Worm (Caenorhabditis elegans) whole organism, L1 larva: ENCODE results near the gene clec-250.

Experiments used
- Y116A8C.19 ChIP-seq: sonication (generic microtip); optimal IDR thresholded peaks from 2 replicates; lab custom pipeline; 2016; ENCODE audit warnings: missing compliant biosample characterization, missing genetic modification characterization, borderline replicate concordance
- aly-2 ChIP-seq: fragments of 150-350 bp; optimal IDR thresholded peaks from 2 replicates; lab custom pipeline; 2014; ENCODE audit warnings: missing biosample characterization, missing genetic modification characterization
- ama-1 ChIP-seq: fragments of 150-350 bp; optimal IDR thresholded peaks from 2 replicates; lab custom pipeline; 2014
- ceh-82 ChIP-seq, 3 experiments: fragments of 150-350 bp in 1 of 3; sonication (generic microtip) in 2 of 3; optimal IDR thresholded peaks; 2 replicates each; lab custom pipeline; 2014 to 2017; ENCODE audit warnings: missing biosample characterization in 3 of 3, missing genetic modification characterization in 3 of 3
- ces-1 ChIP-seq: fragments of 150-350 bp; optimal IDR thresholded peaks from 2 replicates; lab custom pipeline; 2014; ENCODE audit warnings: missing biosample characterization, missing genetic modification reagents, missing genetic modification characterization
- dpl-1 ChIP-seq, 3 experiments: fragments of 150-350 bp in 2 of 3; sonication (generic microtip) in 1 of 3; optimal IDR thresholded peaks; 2 replicates each; lab custom pipeline; 2014 to 2017; ENCODE audit warnings: missing biosample characterization in 3 of 3, missing genetic modification characterization in 3 of 3, missing genetic modification reagents in 3 of 3
- efl-3 ChIP-seq: fragments of 200-800 bp; sonication (Bioruptor generic); optimal IDR thresholded peaks from 2 replicates; lab custom pipeline; 2018; ENCODE audit warnings: mild to moderate bottlenecking, missing genetic modification characterization, missing compliant biosample characterization
- egl-27 ChIP-seq, 2 experiments: fragments of 150-350 bp in 1 of 2; sonication (generic microtip); optimal IDR thresholded peaks; 3 replicates each; lab custom pipeline; 2017 to 2018; ENCODE audit warnings: missing biosample characterization in 2 of 2, missing genetic modification characterization in 2 of 2, missing genetic modification reagents in 2 of 2
- fkh-10 ChIP-seq: sonication (generic microtip); optimal IDR thresholded peaks from 2 replicates; lab custom pipeline; 2017; ENCODE audit warnings: missing biosample characterization, missing genetic modification reagents, missing genetic modification characterization
- fkh-8 ChIP-seq: sonication (generic microtip); optimal IDR thresholded peaks from 2 replicates; lab custom pipeline; 2016; ENCODE audit warnings: mild to moderate bottlenecking, missing genetic modification characterization, missing compliant biosample characterization
- fos-1 ChIP-seq: fragments of 150-350 bp; optimal IDR thresholded peaks from 2 replicates; lab custom pipeline; 2014; ENCODE audit warnings: missing biosample characterization, missing genetic modification characterization
- hlh-4 ChIP-seq: sonication (generic microtip); optimal IDR thresholded peaks from 2 replicates; lab custom pipeline; 2016; ENCODE audit warnings: mild to moderate bottlenecking, missing genetic modification characterization, missing compliant biosample characterization
- hpl-2 ChIP-seq: fragments of 150-350 bp; optimal IDR thresholded peaks from 2 replicates; lab custom pipeline; 2014; ENCODE audit warnings: missing biosample characterization, missing genetic modification reagents, missing genetic modification characterization
- irx-1 ChIP-seq: sonication (generic microtip); optimal IDR thresholded peaks from 2 replicates; lab custom pipeline; 2016; ENCODE audit warnings: missing genetic modification characterization, missing compliant biosample characterization
- jun-1 ChIP-seq: fragments of 150-350 bp; optimal IDR thresholded peaks from 2 replicates; lab custom pipeline; 2014; ENCODE audit warnings: missing biosample characterization, missing genetic modification reagents, missing genetic modification characterization
- lin-13 ChIP-seq: fragments of 150-350 bp; optimal IDR thresholded peaks from 2 replicates; lab custom pipeline; 2014; ENCODE audit warnings: missing biosample characterization, missing genetic modification reagents, missing genetic modification characterization
- lin-15B ChIP-seq: fragments of 150-350 bp; sonication (generic microtip); optimal IDR thresholded peaks from 3 replicates; lab custom pipeline; 2014; ENCODE audit warnings: missing biosample characterization, missing genetic modification characterization
- lin-39 ChIP-seq: fragments of 150-350 bp; optimal IDR thresholded peaks from 2 replicates; lab custom pipeline; 2014; ENCODE audit warnings: missing biosample characterization, missing genetic modification reagents, missing genetic modification characterization
- mep-1 ChIP-seq: fragments of 150-350 bp; optimal IDR thresholded peaks from 2 replicates; lab custom pipeline; 2014; ENCODE audit warnings: missing biosample characterization, missing genetic modification characterization
- nhr-28 ChIP-seq: fragments of 150-350 bp; optimal IDR thresholded peaks from 2 replicates; lab custom pipeline; 2014; ENCODE audit warnings: missing biosample characterization, missing genetic modification characterization
- nhr-47 ChIP-seq: sonication (generic microtip); optimal IDR thresholded peaks from 2 replicates; lab custom pipeline; 2016; ENCODE audit warnings: mild to moderate bottlenecking, missing genetic modification characterization, moderate library complexity, missing compliant biosample characterization
- nhr-76 ChIP-seq: sonication (generic microtip); optimal IDR thresholded peaks from 2 replicates; lab custom pipeline; 2017; ENCODE audit warnings: missing biosample characterization, missing genetic modification characterization
- nhr-77 ChIP-seq: fragments of 150-350 bp; optimal IDR thresholded peaks from 2 replicates; lab custom pipeline; 2014; ENCODE audit warnings: missing biosample characterization, missing genetic modification characterization
- nhr-85 ChIP-seq: sonication (generic microtip); peaks from one replicate; lab custom pipeline; 2016; ENCODE audit warnings: missing genetic modification characterization, inconsistent platforms, missing compliant biosample characterization
- nhr-90 ChIP-seq: sonication (generic microtip); optimal IDR thresholded peaks from 2 replicates; lab custom pipeline; 2016; ENCODE audit warnings: mild to moderate bottlenecking, missing genetic modification characterization, missing compliant biosample characterization; ENCODE audit not compliant: poor library complexity
- rnt-1 ChIP-seq: sonication (generic microtip); optimal IDR thresholded peaks from 2 replicates; lab custom pipeline; 2016; ENCODE audit warnings: mild to moderate bottlenecking, missing genetic modification characterization, moderate library complexity, missing compliant biosample characterization
- skn-1 ChIP-seq: fragments of 150-350 bp; optimal IDR thresholded peaks from 2 replicates; lab custom pipeline; 2014; ENCODE audit warnings: missing biosample characterization, missing genetic modification characterization
- sox-4 ChIP-seq: sonication (generic microtip); optimal IDR thresholded peaks from 2 replicates; lab custom pipeline; 2016; ENCODE audit warnings: missing genetic modification characterization, missing compliant biosample characterization
- sup-37 ChIP-seq: fragments of 200-800 bp; sonication (Bioruptor generic); optimal IDR thresholded peaks from 2 replicates; lab custom pipeline; 2018; ENCODE audit warnings: mild to moderate bottlenecking, missing genetic modification characterization, missing compliant biosample characterization
- tbx-2 ChIP-seq: sonication (generic microtip); optimal IDR thresholded peaks from 2 replicates; lab custom pipeline; 2016; ENCODE audit warnings: missing genetic modification characterization, missing compliant biosample characterization
- unc-130 ChIP-seq: fragments of 150-350 bp; optimal IDR thresholded peaks from 2 replicates; lab custom pipeline; 2017; ENCODE audit warnings: missing biosample characterization, missing genetic modification characterization, inconsistent platforms
- unc-30 ChIP-seq: sonication (generic microtip); optimal IDR thresholded peaks from 2 replicates; lab custom pipeline; 2017; ENCODE audit warnings: missing biosample characterization, missing genetic modification characterization
- vab-15 ChIP-seq: sonication (generic microtip); optimal IDR thresholded peaks from 2 replicates; lab custom pipeline; 2017; ENCODE audit warnings: missing genotype, mild to moderate bottlenecking, missing genetic modification characterization, missing compliant biosample characterization

The clec-250 gene

ce11 chrV:18750445-18750844, 8.4 kb upstream of the clec-250 start, which contains the start of the genes F11D11.21 and F11D11.12:
F11D11.21 (minus strand) TSS chrV:18750545.
F11D11.12 (minus strand) TSS chrV:18750682.
- no peak for TF ChIP-seq lin-39
- TF ChIP-seq mep-1 = no peak
- TF ChIP-seq vab-15 = no peak
- no peak for TF ChIP-seq unc-130
- TF ChIP-seq skn-1 (tag; lab: Kevin White, UChicago) = no peak
- no peak for TF ChIP-seq fkh-8 (tag; lab: Kevin White, UChicago)
- TF ChIP-seq fkh-10 (GFP tag; lab: Kevin White, UChicago) = no peak
- TF ChIP-seq hpl-2 (GFP tag; lab: Kevin White, UChicago) = no peak
- TF ChIP-seq tbx-2 (tag; lab: Kevin White, UChicago) = no peak
- no peak for TF ChIP-seq hlh-4
- no peak for TF ChIP-seq lin-13 (GFP tag; lab: Kevin White, UChicago)
- no peak for TF ChIP-seq nhr-77
- no peak for TF ChIP-seq fos-1
- no peak for TF ChIP-seq dpl-1 (GFP tag; optimal IDR thresholded peaks at IDR 0.05; lab: Kevin White, UChicago)
- no peak for TF ChIP-seq nhr-85

ce11 chrV:18748726-18749125, 6.7 kb upstream of the clec-250 start, which contains the start of gene clec-252:
clec-252 (minus strand) TSS chrV:18748826.
- no peak for TF ChIP-seq nhr-47
- no peak for TF ChIP-seq nhr-90 (tag; lab: Kevin White, UChicago)
- no peak for TF ChIP-seq skn-1 (tag; lab: Kevin White, UChicago)
- TF ChIP-seq nhr-28 (tag; lab: Kevin White, UChicago) = no peak
- TF ChIP-seq unc-30 (tag; lab: Kevin White, UChicago) = no peak
- TF ChIP-seq jun-1 (tag; lab: Kevin White, UChicago) = no peak
- TF ChIP-seq sox-4 (tag; lab: Kevin White, UChicago) = no peak
- TF ChIP-seq egl-27 (tag; optimal IDR thresholded peaks at IDR 0.05; lab: Kevin White, UChicago) = no peak
- no peak for TF ChIP-seq ama-1 (lab: Kevin White, UChicago)
- no peak for TF ChIP-seq ces-1 (GFP tag; lab: Kevin White, UChicago)
- TF ChIP-seq nhr-77 = no peak
- TF ChIP-seq, all 84 proteins: peak for 0

- TF ChIP-seq lin-15B (tag; lab: Kevin White, UChicago) = no peak
These were observed 5.1 kb upstream of the clec-250 start, which contains the start of gene clec-251 for ce11 chrV:18746937-18747660. clec-251 (minus strand) TSS chrV:18746987.

DNA sequence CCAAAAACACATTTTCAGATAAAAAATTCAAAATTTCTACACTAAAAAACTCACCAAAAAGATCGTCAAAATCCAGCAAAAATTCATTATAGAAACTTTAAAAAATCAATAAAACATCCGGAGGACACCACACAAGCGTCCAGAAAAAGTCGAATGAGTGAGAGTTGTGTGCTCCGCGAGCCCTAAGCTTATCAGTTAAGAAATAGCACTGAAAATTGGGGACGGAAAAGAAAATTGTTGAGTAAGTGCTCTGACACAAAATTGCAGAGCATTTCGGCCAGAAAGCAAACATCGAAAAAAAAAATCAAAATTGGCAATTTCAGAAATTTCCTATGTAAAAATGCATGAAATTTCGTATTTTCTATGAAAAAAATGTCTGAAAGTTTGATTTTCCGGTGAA, 4.4 kb downstream of the clec-250 start:
- no peak for TF ChIP-seq sup-37 (GFP tag; lab: Kevin White, UChicago)
- no peak for TF ChIP-seq nhr-76 (tag; lab: Kevin White, UChicago)

ce11 chrV:18734381-18734780, 7.6 kb downstream of the clec-250 start, which contains the start of gene scl-20:
scl-20 (minus strand) TSS chrV:18734481.
- no peak for TF ChIP-seq irx-1 (tag; lab: Kevin White, UChicago)
- no peak for TF ChIP-seq efl-3
- no peak for TF ChIP-seq Y116A8C.19 (tag; lab: Kevin White, UChicago)
- no peak for TF ChIP-seq rnt-1 (tag; lab: Kevin White, UChicago)
- TF ChIP-seq ceh-82 (tag; optimal IDR thresholded peaks at IDR 0.05; lab: Kevin White, UChicago) = no peak
- TF ChIP-seq aly-2 (tag; lab: Kevin White, UChicago) = no peak
- TF ChIP-seq, all 84 proteins: peak for 0
